Fruit fly (Drosophila melanogaster) whole organism, embryonic: Measurements from ENCODE around the gene Kaz-m1.

Experiments used
- CG10366 ChIP-seq: fragments of 200-800 bp; sonication (Bioruptor generic); IDR thresholded peaks from 2 replicates; pipeline ENCODE4 v1.3.6; 2022; ENCODE audit warnings: missing biosample characterization, missing genetic modification characterization
- CG10431 ChIP-seq: fragments of 200-800 bp; sonication (Bioruptor generic); optimal IDR thresholded peaks from 3 replicates; lab custom pipeline; 2018; ENCODE audit warnings: missing biosample characterization, mild to moderate bottlenecking, missing genetic modification characterization
- CG10565 ChIP-seq: fragments of 200-800 bp; sonication (Bioruptor generic); optimal IDR thresholded peaks from 3 replicates; lab custom pipeline; 2016; ENCODE audit warnings: missing biosample characterization, mild to moderate bottlenecking, missing genetic modification characterization
- CG11085 ChIP-seq: fragments of 200-800 bp; sonication (Bioruptor generic); IDR thresholded peaks from 2 replicates; pipeline ENCODE4 v1.3.6; 2022; ENCODE audit warnings: missing biosample characterization, missing genetic modification characterization
- CG1233 ChIP-seq: fragments of 200-800 bp; sonication (Bioruptor generic); optimal IDR thresholded peaks from 4 replicates; lab custom pipeline; 2018; ENCODE audit warnings: missing biosample characterization, mild to moderate bottlenecking, missing genetic modification characterization
- CG14667 ChIP-seq: fragments of 200-800 bp; sonication (Bioruptor generic); IDR thresholded peaks from 2 replicates; pipeline ENCODE4 v1.3.6; 2022; ENCODE audit warnings: missing biosample characterization, missing genetic modification characterization
- CG15479 ChIP-seq: fragments of 200-800 bp; sonication (Bioruptor generic); optimal IDR thresholded peaks from 3 replicates; lab custom pipeline; 2019; ENCODE audit warnings: missing biosample characterization, mild to moderate bottlenecking, missing genetic modification characterization, moderate library complexity
- CG1647 ChIP-seq: fragments of 200-800 bp; sonication (Bioruptor generic); optimal IDR thresholded peaks from 3 replicates; lab custom pipeline; 2016; ENCODE audit warnings: missing biosample characterization, missing genetic modification characterization
- CG18262 ChIP-seq: fragments of 200-800 bp; optimal IDR thresholded peaks from 3 replicates; lab custom pipeline; 2019; ENCODE audit warnings: missing biosample characterization, mild to moderate bottlenecking, missing genetic modification characterization, moderate library complexity
- CG18476 ChIP-seq: fragments of 200-800 bp; sonication (Bioruptor generic); optimal IDR thresholded peaks from 2 replicates; lab custom pipeline; 2016; ENCODE audit warnings: missing biosample characterization, mild to moderate bottlenecking, missing genetic modification characterization
- CG31365 ChIP-seq: fragments of 200-800 bp; sonication (Bioruptor generic); optimal IDR thresholded peaks from 2 replicates; lab custom pipeline; 2018; ENCODE audit warnings: missing biosample characterization, mild to moderate bottlenecking, missing genetic modification characterization
- CG32767 ChIP-seq: fragments of 200-800 bp; sonication (Bioruptor generic); IDR thresholded peaks from 2 replicates; pipeline ENCODE4 v1.3.6; 2022; ENCODE audit warnings: missing biosample characterization, missing genetic modification characterization
- CG6272 ChIP-seq: fragments of 200-800 bp; sonication (Bioruptor generic); IDR thresholded peaks from 2 replicates; pipeline ENCODE4 v1.3.6; 2022; ENCODE audit warnings: missing biosample characterization, missing genetic modification characterization
- CG6689 ChIP-seq: fragments of 200-800 bp; sonication (Bioruptor generic); IDR thresholded peaks from 2 replicates; pipeline ENCODE4 v1.3.6; 2022; ENCODE audit warnings: missing biosample characterization, missing genetic modification characterization
- CG7928 ChIP-seq: fragments of 200-800 bp; sonication (Bioruptor generic); optimal IDR thresholded peaks from 2 replicates; lab custom pipeline; 2017; ENCODE audit warnings: missing biosample characterization, mild to moderate bottlenecking, missing genetic modification characterization
- CG9215 ChIP-seq: fragments of 200-800 bp; sonication (Bioruptor generic); IDR thresholded peaks from 2 replicates; pipeline ENCODE4 v1.3.6; 2022; ENCODE audit warnings: missing biosample characterization, missing genetic modification characterization
- CHES-1-like ChIP-seq: fragments of 200-800 bp; sonication (Bioruptor generic); optimal IDR thresholded peaks from 2 replicates; lab custom pipeline; 2016; ENCODE audit warnings: missing biosample characterization, missing genetic modification characterization
- D19B ChIP-seq: fragments of 200-800 bp; sonication (Bioruptor generic); optimal IDR thresholded peaks from 2 replicates; lab custom pipeline; 2017; ENCODE audit warnings: missing biosample characterization, mild to moderate bottlenecking, missing genetic modification characterization
- Dbx ChIP-seq: fragments of 200-800 bp; sonication (Bioruptor generic); IDR thresholded peaks from 3 replicates; pipeline ENCODE4 v1.3.6; 2022; ENCODE audit warnings: missing biosample characterization, missing genetic modification characterization
- E2f1 ChIP-seq: fragments of 200-800 bp; sonication (Bioruptor generic); IDR thresholded peaks from 2 replicates; pipeline ENCODE4 v1.3.6; 2022; ENCODE audit warnings: missing biosample characterization, missing genetic modification characterization
- Gug ChIP-seq: fragments of 200-800 bp; sonication (Bioruptor generic); IDR thresholded peaks from 4 replicates; pipeline ENCODE4 v1.3.6; 2022; ENCODE audit warnings: missing biosample characterization, missing genetic modification characterization
- H2.0 ChIP-seq: fragments of 200-800 bp; sonication (Bioruptor generic); IDR thresholded peaks from 2 replicates; pipeline ENCODE4 v1.3.6; 2022; ENCODE audit warnings: missing biosample characterization, missing genetic modification characterization
- HLH54F ChIP-seq: fragments of 200-800 bp; sonication (Bioruptor generic); optimal IDR thresholded peaks from 3 replicates; lab custom pipeline; 2016; ENCODE audit warnings: missing biosample characterization, missing genetic modification characterization
- MBD-R2 ChIP-seq: fragments of 200-800 bp; sonication (Bioruptor generic); IDR thresholded peaks from 2 replicates; pipeline ENCODE4 v1.3.6; 2022; ENCODE audit warnings: missing biosample characterization, missing genetic modification characterization
- MTF-1 ChIP-seq: fragments of 200-800 bp; sonication (Bioruptor generic); optimal IDR thresholded peaks from 2 replicates; lab custom pipeline; 2018; ENCODE audit warnings: missing biosample characterization, mild to moderate bottlenecking, missing genetic modification characterization, borderline replicate concordance
- Mrtf ChIP-seq: fragments of 200-800 bp; sonication (Bioruptor generic); IDR thresholded peaks from 3 replicates; pipeline ENCODE4 v1.3.6; 2022; ENCODE audit warnings: missing biosample characterization, missing genetic modification characterization
- NC2α ChIP-seq: fragments of 200-800 bp; sonication (Bioruptor generic); optimal IDR thresholded peaks from 2 replicates; lab custom pipeline; 2016; ENCODE audit warnings: missing biosample characterization, missing genetic modification characterization
- Nf-YB ChIP-seq: fragments of 200-800 bp; sonication (Bioruptor generic); optimal IDR thresholded peaks from 3 replicates; lab custom pipeline; 2019; ENCODE audit warnings: missing biosample characterization, mild to moderate bottlenecking, missing genetic modification characterization, moderate library complexity
- Oaz ChIP-seq: fragments of 200-800 bp; sonication (Bioruptor generic); IDR thresholded peaks from 2 replicates; pipeline ENCODE4 v1.3.6; 2022; ENCODE audit warnings: missing biosample characterization, missing genetic modification characterization
- Sin3A ChIP-seq: fragments of >200 bp; optimal IDR thresholded peaks from 2 replicates; lab custom pipeline; 2018
- Sox102F ChIP-seq: fragments of 200-800 bp; sonication (Bioruptor generic); optimal IDR thresholded peaks from 2 replicates; lab custom pipeline; 2018; ENCODE audit warnings: missing biosample characterization, mild to moderate bottlenecking, missing genetic modification characterization, moderate library complexity
- Spps ChIP-seq: fragments of 200-800 bp; sonication (Bioruptor generic); optimal IDR thresholded peaks from 2 replicates; lab custom pipeline; 2018; ENCODE audit warnings: missing biosample characterization, mild to moderate bottlenecking, missing genetic modification characterization
- TFAM ChIP-seq: fragments of 200-800 bp; sonication (Bioruptor generic); optimal IDR thresholded peaks from 2 replicates; lab custom pipeline; 2017; ENCODE audit warnings: missing biosample characterization, missing genetic modification characterization, inconsistent platforms
- bcd ChIP-seq: fragments of 200-800 bp; sonication (Bioruptor generic); optimal IDR thresholded peaks from 2 replicates; lab custom pipeline; 2017; ENCODE audit warnings: missing biosample characterization, mild to moderate bottlenecking, missing genetic modification characterization
- cas ChIP-seq: fragments of 200-800 bp; sonication (Bioruptor generic); IDR thresholded peaks from 2 replicates; pipeline ENCODE4 v1.3.6; 2022; ENCODE audit warnings: missing biosample characterization, missing genetic modification characterization
- crc ChIP-seq: fragments of 200-800 bp; sonication (Bioruptor generic); optimal IDR thresholded peaks from 2 replicates; lab custom pipeline; 2016; ENCODE audit warnings: missing biosample characterization, missing genetic modification characterization
- eyg ChIP-seq: fragments of 200-800 bp; sonication (Bioruptor generic); optimal IDR thresholded peaks from 3 replicates; lab custom pipeline; 2016; ENCODE audit warnings: missing biosample characterization, missing genetic modification characterization
- fru ChIP-seq: fragments of >200 bp; optimal IDR thresholded peaks from 2 replicates; lab custom pipeline; 2017
- gcm2 ChIP-seq: fragments of 200-800 bp; sonication (Bioruptor generic); optimal IDR thresholded peaks from 2 replicates; lab custom pipeline; 2016; ENCODE audit warnings: missing biosample characterization, missing genetic modification characterization
- gt ChIP-seq: fragments of 200-800 bp; sonication (Bioruptor generic); IDR thresholded peaks from 2 replicates; pipeline ENCODE4 v1.3.6; 2022; ENCODE audit warnings: missing biosample characterization, missing genetic modification characterization
- hbn ChIP-seq: fragments of 200-800 bp; sonication (Bioruptor generic); IDR thresholded peaks from 2 replicates; pipeline ENCODE4 v1.3.6; 2022; ENCODE audit warnings: missing biosample characterization, missing genetic modification characterization; ENCODE audit not compliant: partially characterized antibody
- kay ChIP-seq: fragments of 200-800 bp; sonication (Bioruptor generic); optimal IDR thresholded peaks from 2 replicates; lab custom pipeline; 2016; ENCODE audit warnings: missing biosample characterization, missing genetic modification characterization
- lov ChIP-seq, 2 experiments: fragments of 200-800 bp in 1 of 2; fragments of >200 bp in 1 of 2; sonication (Bioruptor generic) in 1 of 2; IDR thresholded peaks in 1 of 2; optimal IDR thresholded peaks in 1 of 2; 2 replicates in 1 of 2; 3 replicates in 1 of 2; pipeline versions ENCODE4 v1.3.6 to Lab custom; 2017 to 2022; ENCODE audit warnings: missing biosample characterization in 1 of 2, missing genetic modification characterization in 1 of 2
- maf-S ChIP-seq: fragments of 200-800 bp; sonication (Bioruptor generic); optimal IDR thresholded peaks from 2 replicates; lab custom pipeline; 2016; ENCODE audit warnings: missing biosample characterization, missing genetic modification characterization
- nom ChIP-seq: fragments of 200-800 bp; sonication (Bioruptor generic); optimal IDR thresholded peaks from 2 replicates; lab custom pipeline; 2017; ENCODE audit warnings: missing biosample characterization, missing genetic modification characterization, mild to moderate bottlenecking, moderate library complexity, missing genetic modification reagents
- sd ChIP-seq: fragments of 200-800 bp; sonication (Bioruptor generic); optimal IDR thresholded peaks from 3 replicates; lab custom pipeline; 2018; ENCODE audit warnings: missing biosample characterization, mild to moderate bottlenecking, missing genetic modification characterization, moderate library complexity
- slou ChIP-seq: fragments of 200-800 bp; sonication (Bioruptor generic); optimal IDR thresholded peaks from 3 replicates; lab custom pipeline; 2016; ENCODE audit warnings: missing biosample characterization, missing genetic modification characterization
- tgo ChIP-seq: fragments of 200-800 bp; sonication (Bioruptor generic); IDR thresholded peaks from 3 replicates; pipeline ENCODE4 v1.3.6; 2022; ENCODE audit warnings: missing biosample characterization, missing genetic modification characterization
- unc-4 ChIP-seq: fragments of 200-800 bp; sonication (Bioruptor generic); IDR thresholded peaks from 2 replicates; pipeline ENCODE4 v1.3.6; 2022; ENCODE audit warnings: missing biosample characterization, missing genetic modification characterization; ENCODE audit not compliant: partially characterized antibody
- wdn ChIP-seq: fragments of 200-800 bp; sonication (Bioruptor generic); IDR thresholded peaks from 2 replicates; pipeline ENCODE4 v1.3.6; 2022; ENCODE audit warnings: missing biosample characterization, missing genetic modification characterization
- wor ChIP-seq: fragments of 200-800 bp; sonication (Bioruptor generic); IDR thresholded peaks from 2 replicates; pipeline ENCODE4 v1.3.6; 2022; ENCODE audit warnings: missing biosample characterization, missing genetic modification characterization

Gene Kaz-m1

DNA sequence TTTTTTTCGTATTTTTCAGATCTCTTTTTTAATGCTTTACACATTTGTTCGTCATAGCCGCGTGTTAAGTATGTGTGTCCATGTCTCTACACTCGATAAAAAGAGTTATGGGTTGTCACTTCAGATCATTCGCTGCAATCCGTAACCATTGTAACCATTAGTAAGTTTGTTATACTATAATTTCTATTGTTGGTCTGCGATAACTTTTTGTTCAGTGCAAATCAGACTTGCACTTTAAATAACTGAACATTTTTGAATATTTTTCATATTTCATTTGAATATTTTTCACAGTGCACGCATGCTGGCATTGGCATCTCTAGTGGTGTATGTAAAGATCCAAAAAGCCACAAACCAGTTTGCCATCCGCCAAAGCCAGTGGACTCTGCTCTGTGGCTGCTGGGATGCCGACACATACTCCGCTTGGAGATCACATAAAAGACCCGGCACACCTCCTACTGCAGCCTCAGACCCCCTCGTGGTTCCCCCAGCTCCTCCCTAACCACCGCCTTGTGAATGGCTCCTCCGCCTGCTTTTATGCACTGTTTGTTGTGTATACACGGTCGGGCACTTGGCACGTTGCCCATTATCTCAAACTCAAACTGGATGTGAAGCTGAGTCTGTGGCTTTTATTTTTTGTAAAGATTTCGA, 5.5 kb upstream of the Kaz-m1 start (continued):
- TF ChIP-seq CG18262 (tag; lab: Kevin White, UChicago), result peak; percentile 94
- peak; percentile 88 for TF ChIP-seq bcd (GFP tag; lab: Kevin White, UChicago)
- peak; percentile 69 for TF ChIP-seq Nf-YB (GFP tag; lab: Kevin White, UChicago)
- TF ChIP-seq CG10366 (GFP tag; lab: Robert Waterston, UW), result peak; percentile 85
- no peak for TF ChIP-seq hbn (GFP tag; lab: Robert Waterston, UW)
- peak; percentile 65 for TF ChIP-seq CG1647 (GFP tag; lab: Kevin White, UChicago)
- peak; percentile 6 for TF ChIP-seq CG7928 (GFP tag; lab: Kevin White, UChicago)
- TF ChIP-seq wdn, result peak; percentile 58
- peak; percentile 67 for TF ChIP-seq gcm2 (GFP tag; lab: Kevin White, UChicago)
- peak; percentile 53; the same call in 1 of the 2 replicates for TF ChIP-seq CG11085
- TF ChIP-seq Mrtf, result peak; percentile 86
- peak; percentile 88 for TF ChIP-seq H2.0 (GFP tag; lab: Robert Waterston, UW)
- peak; percentile 83 for TF ChIP-seq CG32767 (GFP tag; lab: Robert Waterston, UW)
- TF ChIP-seq MTF-1 (GFP tag; lab: Kevin White, UChicago), result peak; percentile 52
- TF ChIP-seq Sox102F (GFP tag; lab: Kevin White, UChicago), result peak; percentile 93
- TF ChIP-seq CG6689 (GFP tag; lab: Robert Waterston, UW), result peak; percentile 89
- TF ChIP-seq cas (GFP tag; lab: Robert Waterston, UW), result peak; percentile 38; the same call in 1 of the 2 replicates
- no peak for TF ChIP-seq unc-4 (GFP tag; lab: Robert Waterston, UW)
- TF ChIP-seq sd (tag; lab: Kevin White, UChicago), result peak; percentile 83
- TF ChIP-seq HLH54F (GFP tag; lab: Kevin White, UChicago), result peak; percentile 81
- peak; percentile 86 for TF ChIP-seq CHES-1-like
- TF ChIP-seq D19B (GFP tag; lab: Kevin White, UChicago), result peak; percentile 57
- TF ChIP-seq CG10565 (GFP tag; lab: Kevin White, UChicago), result no peak
- TF ChIP-seq CG14667 (GFP tag; lab: Robert Waterston, UW), result peak; percentile 84
- TF ChIP-seq CG1233 (GFP tag; lab: Kevin White, UChicago), result peak; percentile 81
- TF ChIP-seq nom (GFP tag; lab: Kevin White, UChicago), result peak; percentile 94
- TF ChIP-seq Oaz, result peak; percentile 69
- TF ChIP-seq CG6272 (GFP tag; lab: Robert Waterston, UW), result peak; percentile 81
- peak; percentile 73 for TF ChIP-seq wor (GFP tag; lab: Robert Waterston, UW)
- peak; percentile 46; the same call in 1 of the 2 replicates for TF ChIP-seq MBD-R2 (GFP tag; lab: Robert Waterston, UW)
- no peak for TF ChIP-seq fru (lab: Kevin White, UChicago)
- TF ChIP-seq maf-S, result peak; percentile 63
- peak; percentile 80; the same call in 2 of the 3 replicates for TF ChIP-seq Dbx (GFP tag; lab: Robert Waterston, UW)
- no peak for TF ChIP-seq TFAM (GFP tag; lab: Kevin White, UChicago)
- TF ChIP-seq crc (GFP tag; lab: Kevin White, UChicago), result peak; percentile 82
- TF ChIP-seq E2f1 (GFP tag; lab: Robert Waterston, UW), result peak; percentile 83
- peak; percentile 37 for TF ChIP-seq slou
- peak; percentile 71 for TF ChIP-seq eyg (GFP tag; lab: Kevin White, UChicago)
- TF ChIP-seq Sin3A (lab: Kevin White, UChicago), result no peak
- peak; percentile 50 for TF ChIP-seq NC2α
- peak; percentile 26 for TF ChIP-seq CG31365 (tag; lab: Kevin White, UChicago)
- TF ChIP-seq gt (GFP tag; lab: Robert Waterston, UW), result peak; percentile 64
- peak; percentile 72 for TF ChIP-seq CG9215
- peak; percentile 88 for TF ChIP-seq tgo (GFP tag; lab: Robert Waterston, UW)
- peak; percentile 81 for TF ChIP-seq Gug
- TF ChIP-seq lov (optimal IDR thresholded peaks at IDR 0.05; lab: Kevin White, UChicago), result no peak
- TF ChIP-seq lov (GFP tag; IDR thresholded peaks at IDR 0.05; lab: Robert Waterston, UW), result peak; percentile 69; the same call in 1 of the 3 replicates
- TF ChIP-seq Spps (tag; lab: Kevin White, UChicago), result peak; percentile 86
- peak; percentile 76 for TF ChIP-seq CG18476 (GFP tag; lab: Kevin White, UChicago)
- TF ChIP-seq kay (GFP tag; lab: Kevin White, UChicago), result peak; percentile 82
- TF ChIP-seq CG15479 (GFP tag; lab: Kevin White, UChicago), result no peak
- peak; percentile 69 for TF ChIP-seq CG10431 (GFP tag; lab: Kevin White, UChicago)
